Comparison of ENCODE assay signal across 3 worm cellular contexts in the genomic region with DNA sequence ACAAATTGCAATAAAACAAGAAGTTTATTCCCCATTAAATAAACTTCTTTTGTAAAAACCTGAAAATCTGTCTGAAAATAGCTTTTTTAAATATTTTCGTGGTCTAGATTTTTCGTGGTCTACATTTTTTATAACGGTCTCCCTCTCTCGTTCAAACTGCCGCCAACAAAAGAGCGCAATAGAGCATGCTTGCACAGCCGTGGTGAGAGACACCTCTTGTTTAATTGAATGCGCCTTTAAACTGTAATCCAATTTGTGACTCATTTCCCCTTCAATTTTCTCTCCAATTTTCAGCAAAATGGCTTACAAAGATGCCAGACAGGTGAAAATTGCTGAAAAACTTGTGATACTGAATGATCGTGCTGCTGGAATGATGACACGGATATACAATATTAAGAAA.
TF ChIP-seq lines count a peak whose summit lies in the region.

TSS of gene gex-3 (plus strand) at position 295 of the 400 bp plus-strand sequence.

TF ChIP-seq in whole organism, L1 larva, 84 proteins besides CTCF, POLR2A, EP300 and RAD21 (continued from another document and continues in another):
- TF ChIP-seq ceh-88 (GFP tag; IDR thresholded peaks at IDR 0.05; lab: Robert Waterston, UW) (no peak), alr-1 (tag; optimal IDR thresholded peaks at IDR 0.05; lab: Kevin White, UChicago; ENCODE audit: borderline replicate concordance) (no peak), nhr-237 (tag; optimal IDR thresholded peaks at IDR 0.05; lab: Kevin White, UChicago) (peak; percentile 16), mep-1 (tag; optimal IDR thresholded peaks at IDR 0.05; lab: Kevin White, UChicago) (peak; percentile 89), nhr-47 (tag; optimal IDR thresholded peaks at IDR 0.05; lab: Kevin White, UChicago) (peak; percentile 83), unc-30 (tag; optimal IDR thresholded peaks at IDR 0.05; lab: Kevin White, UChicago) (no peak), sptf-1 (tag; optimal IDR thresholded peaks at IDR 0.05; lab: Kevin White, UChicago) (no peak), ceh-63 (GFP tag; optimal IDR thresholded peaks at IDR 0.05; lab: Kevin White, UChicago) (no peak), jun-1 (tag; optimal IDR thresholded peaks at IDR 0.05; lab: Kevin White, UChicago) (peak; percentile 75), unc-98 (GFP tag; IDR thresholded peaks at IDR 0.05; lab: Robert Waterston, UW) (no peak), ceh-90 (tag; optimal IDR thresholded peaks at IDR 0.05; lab: Kevin White, UChicago) (peak; percentile 15), mdl-1 (tag; optimal IDR thresholded peaks at IDR 0.05; lab: Kevin White, UChicago) (peak in 1 of 2 experiments; percentile 75), tlp-1 (tag; optimal IDR thresholded peaks at IDR 0.05; lab: Kevin White, UChicago) (no peak), snu-23 (GFP tag; optimal IDR thresholded peaks at IDR 0.05; lab: Kevin White, UChicago) (peak; percentile 88), nhr-28 (tag; optimal IDR thresholded peaks at IDR 0.05; lab: Kevin White, UChicago) (no peak), pag-3 (tag; optimal IDR thresholded peaks at IDR 0.05; lab: Kevin White, UChicago; ENCODE audit: borderline replicate concordance, insufficient read depth) (no peak), skn-1 (tag; optimal IDR thresholded peaks at IDR 0.05; lab: Kevin White, UChicago) (peak; percentile 83), efl-3 (GFP tag; optimal IDR thresholded peaks at IDR 0.05; lab: Kevin White, UChicago) (no peak), ama-1 (optimal IDR thresholded peaks at IDR 0.05; lab: Kevin White, UChicago) (no peak), unc-86 (tag; optimal IDR thresholded peaks at IDR 0.05; lab: Kevin White, UChicago) (peak; percentile 67), xbp-1 (tag; optimal IDR thresholded peaks at IDR 0.05; lab: Kevin White, UChicago) (peak; percentile 81), ces-1 (GFP tag; optimal IDR thresholded peaks at IDR 0.05; lab: Kevin White, UChicago) (peak; percentile 89), lin-13 (GFP tag; optimal IDR thresholded peaks at IDR 0.05; lab: Kevin White, UChicago) (peak; percentile 89), efl-1 (optimal IDR thresholded peaks at IDR 0.05; lab: Kevin White, UChicago) (peak; percentile 90 to 97), efl-1 (GFP tag; optimal IDR thresholded peaks at IDR 0.05 in 1 of 2; lab: Kevin White, UChicago) (peak; percentile 95 to 100), lin-35 (GFP tag; optimal IDR thresholded peaks at IDR 0.05; lab: Kevin White, UChicago) (peak; percentile 96 to 99), lin-39 (tag; optimal IDR thresholded peaks at IDR 0.05; lab: Kevin White, UChicago) (peak; percentile 33), fkh-10 (GFP tag; optimal IDR thresholded peaks at IDR 0.05; lab: Kevin White, UChicago) (peak; percentile 84), aly-2 (tag; optimal IDR thresholded peaks at IDR 0.05; lab: Kevin White, UChicago) (peak; percentile 61), elt-3 (tag; optimal IDR thresholded peaks at IDR 0.05; lab: Kevin White, UChicago) (peak in 2 of 6 experiments; percentile 5 to 48), nhr-85 (tag; lab: Kevin White, UChicago) (peak; percentile 86), C34B4.2 (tag; optimal IDR thresholded peaks at IDR 0.05; lab: Kevin White, UChicago) (no peak), grh-1 (GFP tag; IDR thresholded peaks at IDR 0.05; lab: Robert Waterston, UW) (peak; percentile 64), nhr-77 (tag; optimal IDR thresholded peaks at IDR 0.05; lab: Kevin White, UChicago) (peak; percentile 81), ets-5 (GFP tag; IDR thresholded peaks at IDR 0.05; lab: Robert Waterston, UW) (no peak), lin-15B (tag; optimal IDR thresholded peaks at IDR 0.05; lab: Kevin White, UChicago) (peak; percentile 96), hlh-4 (tag; optimal IDR thresholded peaks at IDR 0.05; lab: Kevin White, UChicago) (no peak), C16A3.4 (tag; optimal IDR thresholded peaks at IDR 0.05; lab: Kevin White, UChicago) (peak; percentile 96), egl-13 (tag; optimal IDR thresholded peaks at IDR 0.05; lab: Kevin White, UChicago) (no peak), ztf-4 (tag; optimal IDR thresholded peaks at IDR 0.05; lab: Kevin White, UChicago) (peak; percentile 26), ceh-82 (tag; optimal IDR thresholded peaks at IDR 0.05; lab: Kevin White, UChicago) (peak; percentile 66 to 89 (median 75)), rnt-1 (tag; optimal IDR thresholded peaks at IDR 0.05; lab: Kevin White, UChicago) (peak; percentile 87)

TF ChIP-seq in whole organism, L3 larva, 47 proteins besides CTCF, POLR2A, EP300 and RAD21 (continued from another document):
- TF ChIP-seq nhr-237 (tag; optimal IDR thresholded peaks at IDR 0.05; lab: Kevin White, UChicago) (no peak), daf-12 (tag; optimal IDR thresholded peaks at IDR 0.05; lab: Kevin White, UChicago) (no peak), unc-62 (GFP tag; optimal IDR thresholded peaks at IDR 0.05; lab: Kevin White, UChicago) (no peak), fkh-10 (GFP tag; optimal IDR thresholded peaks at IDR 0.05; lab: Kevin White, UChicago) (peak; percentile 81), ceh-9 (tag; optimal IDR thresholded peaks at IDR 0.05; lab: Kevin White, UChicago) (no peak), eor-1 (tag; optimal IDR thresholded peaks at IDR 0.05; lab: Kevin White, UChicago) (no peak), nhr-11 (tag; optimal IDR thresholded peaks at IDR 0.05; lab: Kevin White, UChicago) (peak; percentile 9), nhr-76 (tag; optimal IDR thresholded peaks at IDR 0.05; lab: Kevin White, UChicago) (no peak), fos-1 (tag; optimal IDR thresholded peaks at IDR 0.05; lab: Kevin White, UChicago) (no peak), jun-1 (tag; optimal IDR thresholded peaks at IDR 0.05; lab: Kevin White, UChicago) (peak; percentile 30), nfya-1 (tag; optimal IDR thresholded peaks at IDR 0.05; lab: Kevin White, UChicago; ENCODE audit: insufficient read depth) (peak; percentile 92), zag-1 (tag; optimal IDR thresholded peaks at IDR 0.05; lab: Kevin White, UChicago) (no peak), mdl-1 (tag; optimal IDR thresholded peaks at IDR 0.05; lab: Kevin White, UChicago) (no peak), elt-2 (tag; optimal IDR thresholded peaks at IDR 0.05; lab: Kevin White, UChicago) (peak; percentile 48), ZK546.5 (tag; optimal IDR thresholded peaks at IDR 0.05; lab: Kevin White, UChicago) (no peak), egl-27 (tag; optimal IDR thresholded peaks at IDR 0.05; lab: Kevin White, UChicago) (no peak), ama-1 (optimal IDR thresholded peaks at IDR 0.05; lab: Kevin White, UChicago) (peak; percentile 3), tbx-2 (tag; optimal IDR thresholded peaks at IDR 0.05; lab: Kevin White, UChicago) (no peak), pha-4 (tag; optimal IDR thresholded peaks at IDR 0.05; lab: Kevin White, UChicago) (no peak), skn-1 (tag; optimal IDR thresholded peaks at IDR 0.05; lab: Kevin White, UChicago) (peak; percentile 37), R02D3.7 (tag; optimal IDR thresholded peaks at IDR 0.05; lab: Kevin White, UChicago) (peak; percentile 55), nhr-77 (tag; optimal IDR thresholded peaks at IDR 0.05; lab: Kevin White, UChicago) (no peak), snpc-4 (tag; optimal IDR thresholded peaks at IDR 0.05; lab: Kevin White, UChicago) (peak; percentile 66), ceh-28 (tag; optimal IDR thresholded peaks at IDR 0.05; lab: Kevin White, UChicago) (peak; percentile 46), nhr-43 (tag; optimal IDR thresholded peaks at IDR 0.05; lab: Kevin White, UChicago; ENCODE audit: poor library complexity, severe bottlenecking) (peak; percentile 64), nhr-25 (tag; optimal IDR thresholded peaks at IDR 0.05; lab: Kevin White, UChicago) (peak; percentile 89), elt-3 (tag; optimal IDR thresholded peaks at IDR 0.05; lab: Kevin White, UChicago) (no peak), nhr-12 (tag; optimal IDR thresholded peaks at IDR 0.05; lab: Kevin White, UChicago) (no peak)

TF ChIP-seq in whole organism, young adult, 124 proteins besides CTCF, POLR2A, EP300 and RAD21 (continued from another document and continues in another):
- TF ChIP-seq madf-6 (GFP tag; IDR thresholded peaks at IDR 0.05; lab: Robert Waterston, UW) (peak; percentile 92), Y53G8AR.9 (GFP tag; conservative IDR thresholded peaks at IDR 0.05; lab: Robert Waterston, UW) (no peak), ztf-26 (tag; optimal IDR thresholded peaks at IDR 0.05; lab: Kevin White, UChicago) (no peak), egl-44 (GFP tag; IDR thresholded peaks at IDR 0.05; lab: Robert Waterston, UW) (no peak), ztf-6 (GFP tag; IDR thresholded peaks at IDR 0.05; lab: Robert Waterston, UW) (no peak), T26A5.8 (tag; optimal IDR thresholded peaks at IDR 0.05; lab: Kevin White, UChicago) (no peak), ekl-4 (GFP tag; IDR thresholded peaks at IDR 0.05; lab: Robert Waterston, UW) (peak; percentile 71; the same call in 1 of the 2 replicates), repo-1 (tag; optimal IDR thresholded peaks at IDR 0.05; lab: Kevin White, UChicago) (no peak), chd-7 (tag; optimal IDR thresholded peaks at IDR 0.05; lab: Kevin White, UChicago) (no peak), ztf-18 (tag; optimal IDR thresholded peaks at IDR 0.05; lab: Kevin White, UChicago) (no peak), let-607 (tag; optimal IDR thresholded peaks at IDR 0.05; lab: Kevin White, UChicago) (no peak), B0035.1 (tag; optimal IDR thresholded peaks at IDR 0.05; lab: Kevin White, UChicago) (no peak), athp-1 (tag; optimal IDR thresholded peaks at IDR 0.05; lab: Kevin White, UChicago) (no peak), F52B5.7 (tag; optimal IDR thresholded peaks at IDR 0.05; lab: Kevin White, UChicago) (no peak), him-1 (tag; optimal IDR thresholded peaks at IDR 0.05; lab: Kevin White, UChicago) (no peak), rcor-1 (GFP tag; IDR thresholded peaks at IDR 0.05; lab: Robert Waterston, UW) (peak; percentile 74), lin-40 (tag; optimal IDR thresholded peaks at IDR 0.05; lab: Kevin White, UChicago) (peak; percentile 42), aptf-2 (GFP tag; conservative IDR thresholded peaks at IDR 0.05; lab: Robert Waterston, UW) (no peak), mcd-1 (GFP tag; IDR thresholded peaks at IDR 0.05; lab: Robert Waterston, UW) (peak; percentile 95), aptf-3 (GFP tag; IDR thresholded peaks at IDR 0.05; lab: Robert Waterston, UW) (no peak), ets-4 (GFP tag; optimal IDR thresholded peaks at IDR 0.05; lab: Kevin White, UChicago) (no peak), unc-62 (GFP tag; optimal IDR thresholded peaks at IDR 0.05; lab: Kevin White, UChicago) (no peak), egrh-3 (GFP tag; IDR thresholded peaks at IDR 0.05; lab: Robert Waterston, UW) (no peak; the same call in 1 of the 2 replicates), Y67H2A.10 (GFP tag; conservative IDR thresholded peaks at IDR 0.05; lab: Robert Waterston, UW) (no peak), hlh-26 (GFP tag; conservative IDR thresholded peaks at IDR 0.05; lab: Robert Waterston, UW) (no peak), nhr-179 (tag; optimal IDR thresholded peaks at IDR 0.05; lab: Kevin White, UChicago) (no peak), snpc-1.1 (tag; optimal IDR thresholded peaks at IDR 0.05; lab: Kevin White, UChicago; ENCODE audit: insufficient read depth) (no peak), pbrm-1 (GFP tag; IDR thresholded peaks at IDR 0.05; lab: Robert Waterston, UW) (peak; percentile 73; the same call in 1 of the 2 replicates), egl-18 (GFP tag; IDR thresholded peaks at IDR 0.05; lab: Robert Waterston, UW) (no peak), ama-1 (optimal IDR thresholded peaks at IDR 0.05; lab: Kevin White, UChicago) (no peak), ama-1 (GFP tag; optimal IDR thresholded peaks at IDR 0.05; lab: Kevin White, UChicago) (no peak), snpc-4 (GFP tag; optimal IDR thresholded peaks at IDR 0.05; lab: Kevin White, UChicago) (peak; percentile 34), snpc-4 (tag; optimal IDR thresholded peaks at IDR 0.05; lab: Kevin White, UChicago) (peak in 3 of 4 experiments; percentile 62 to 73 (median 64)), Y95B8A.8 (GFP tag; IDR thresholded peaks at IDR 0.05; lab: Robert Waterston, UW) (0 out of 2 replicates have a peak, but pooled peaks have one; percentile 22), cebp-1 (GFP tag; IDR thresholded peaks at IDR 0.05; lab: Robert Waterston, UW) (no peak), cebp-1 (tag; optimal IDR thresholded peaks at IDR 0.05; lab: Kevin White, UChicago) (peak; percentile 55), T07F8.4 (tag; optimal IDR thresholded peaks at IDR 0.05; lab: Kevin White, UChicago) (no peak), K11D2.4 (GFP tag; IDR thresholded peaks at IDR 0.05; lab: Robert Waterston, UW) (no peak), attf-5 (GFP tag; optimal IDR thresholded peaks at IDR 0.05; lab: Kevin White, UChicago) (peak; percentile 73), ztf-3 (GFP tag; optimal IDR thresholded peaks at IDR 0.05; lab: Kevin White, UChicago) (no peak), F23B12.7 (tag; optimal IDR thresholded peaks at IDR 0.05; lab: Kevin White, UChicago; ENCODE audit: insufficient read depth) (peak; percentile 88), sea-2 (GFP tag; IDR thresholded peaks at IDR 0.05; lab: Robert Waterston, UW) (no peak), B0336.3 (GFP tag; IDR thresholded peaks at IDR 0.05; lab: Robert Waterston, UW) (no peak), hmg-1.2 (GFP tag; IDR thresholded peaks at IDR 0.05; lab: Robert Waterston, UW) (peak; percentile 56; the same call in 1 of the 2 replicates), ztf-25 (GFP tag; IDR thresholded peaks at IDR 0.05; lab: Robert Waterston, UW) (0 out of 2 replicates have a peak, but pooled peaks have one; percentile 11), lin-35 (GFP tag; optimal IDR thresholded peaks at IDR 0.05; lab: Kevin White, UChicago) (peak; percentile 56 to 84 (median 77)), fkh-3 (tag; optimal IDR thresholded peaks at IDR 0.05; lab: Kevin White, UChicago) (no peak), akir-1 (GFP tag; optimal IDR thresholded peaks at IDR 0.05; lab: Kevin White, UChicago) (no peak), F49E8.2 (tag; optimal IDR thresholded peaks at IDR 0.05; lab: Kevin White, UChicago; ENCODE audit: insufficient read depth) (peak; percentile 31), C06A6.2 (GFP tag; conservative IDR thresholded peaks at IDR 0.05; lab: Robert Waterston, UW) (no peak), lsl-1 (GFP tag; optimal IDR thresholded peaks at IDR 0.05; lab: Kevin White, UChicago) (peak; percentile 82), ceh-58 (GFP tag; IDR thresholded peaks at IDR 0.05; lab: Robert Waterston, UW) (no peak), hlh-12 (tag; optimal IDR thresholded peaks at IDR 0.05; lab: Kevin White, UChicago) (no peak), rpc-1 (optimal IDR thresholded peaks at IDR 0.05; lab: Kevin White, UChicago) (no peak), rpc-1 (tag; optimal IDR thresholded peaks at IDR 0.05; lab: Kevin White, UChicago) (no peak), zim-3 (tag; optimal IDR thresholded peaks at IDR 0.05; lab: Kevin White, UChicago) (no peak), dox-1 (GFP tag; IDR thresholded peaks at IDR 0.05; lab: Robert Waterston, UW) (peak; percentile 87), madf-10 (tag; optimal IDR thresholded peaks at IDR 0.05; lab: Kevin White, UChicago) (peak; percentile 12), gei-17 (GFP tag; optimal IDR thresholded peaks at IDR 0.05; lab: Kevin White, UChicago) (no peak), F57C9.4 (tag; optimal IDR thresholded peaks at IDR 0.05; lab: Kevin White, UChicago) (no peak), hsf-1 (GFP tag; IDR thresholded peaks at IDR 0.05; lab: Robert Waterston, UW) (peak; percentile 56; the same call in 1 of the 2 replicates), lin-54 (GFP tag; optimal IDR thresholded peaks at IDR 0.05; lab: Kevin White, UChicago) (peak; percentile 98), B0019.2 (GFP tag; conservative IDR thresholded peaks at IDR 0.05; lab: Robert Waterston, UW) (no peak), D2030.7 (GFP tag; IDR thresholded peaks at IDR 0.05; lab: Robert Waterston, UW) (peak; percentile 78), Y53F4B.3 (GFP tag; IDR thresholded peaks at IDR 0.05; lab: Robert Waterston, UW) (no peak), B0261.1 (tag; optimal IDR thresholded peaks at IDR 0.05; lab: Kevin White, UChicago) (no peak), xnd-1 (tag; optimal IDR thresholded peaks at IDR 0.05; lab: Kevin White, UChicago) (peak; percentile 62), bed-2 (GFP tag; IDR thresholded peaks at IDR 0.05; lab: Robert Waterston, UW) (no peak)
